Worm (Caenorhabditis elegans): ENCODE measurements around the gene T06D4.6.

T06D4.6 gene

ce11 chrII:3343714-3344113, 43.7 kb downstream of the T06D4.6 start, which contains the start of gene F14D2.15:
Gene F14D2.15 (minus strand): TSS chrII:3343814.
- no peak for TF ChIP-seq tbx-37 (GFP tag; conservative IDR thresholded peaks at IDR 0.05)
- TF ChIP-seq aly-1 (tag; optimal IDR thresholded peaks at IDR 0.05): no peak
- no peak for TF ChIP-seq ets-7 (tag; optimal IDR thresholded peaks at IDR 0.05)
- no peak for TF ChIP-seq tra-4 (tag; optimal IDR thresholded peaks at IDR 0.05)
- TF ChIP-seq ama-1 (optimal IDR thresholded peaks at IDR 0.05): no peak
- TF ChIP-seq sea-1 (GFP tag; conservative IDR thresholded peaks at IDR 0.05): no peak
- no peak for TF ChIP-seq hnd-1 (tag; optimal IDR thresholded peaks at IDR 0.05)
- no peak for TF ChIP-seq scrt-1 (GFP tag; IDR thresholded peaks at IDR 0.05)

ce11 chrII:3341989-3342388, 45.4 kb downstream of the T06D4.6 start, which contains the start of gene F14D2.11:
Gene F14D2.11 (minus strand): TSS chrII:3342089.
- TF ChIP-seq ceh-13 (GFP tag; optimal IDR thresholded peaks at IDR 0.05) (no peak), tra-4 (tag; optimal IDR thresholded peaks at IDR 0.05) (no peak), scrt-1 (GFP tag; IDR thresholded peaks at IDR 0.05) (no peak), ceh-36 (tag; optimal IDR thresholded peaks at IDR 0.05) (no peak)

ce11 chrII:3340818-3341217, 46.6 kb downstream of the T06D4.6 start:
- TF ChIP-seq sea-1 (GFP tag; conservative IDR thresholded peaks at IDR 0.05) (no peak), ama-1 (optimal IDR thresholded peaks at IDR 0.05) (no peak), ceh-13 (GFP tag; optimal IDR thresholded peaks at IDR 0.05) (no peak), hmg-4 (GFP tag; optimal IDR thresholded peaks at IDR 0.05) (no peak), tbx-11 (GFP tag; IDR thresholded peaks at IDR 0.05) (no peak), scrt-1 (GFP tag; IDR thresholded peaks at IDR 0.05) (no peak), aly-1 (tag; optimal IDR thresholded peaks at IDR 0.05) (no peak)

ce11 chrII:3340251-3340650, 47.2 kb downstream of the T06D4.6 start, which contains the start of gene F14D2.5:
Gene F14D2.5 (plus strand): TSS chrII:3340551.
- TF ChIP-seq ceh-13 (GFP tag; optimal IDR thresholded peaks at IDR 0.05) (no peak), pes-1 (GFP tag; IDR thresholded peaks at IDR 0.05) (no peak), aly-1 (tag; optimal IDR thresholded peaks at IDR 0.05) (no peak), hmg-4 (GFP tag; optimal IDR thresholded peaks at IDR 0.05) (no peak), ets-7 (tag; optimal IDR thresholded peaks at IDR 0.05) (no peak), sea-1 (GFP tag; conservative IDR thresholded peaks at IDR 0.05) (no peak), ceh-36 (tag; optimal IDR thresholded peaks at IDR 0.05) (no peak), F13C5.2 (tag; optimal IDR thresholded peaks at IDR 0.05) (no peak), tbx-11 (GFP tag; IDR thresholded peaks at IDR 0.05) (no peak), tra-4 (tag; optimal IDR thresholded peaks at IDR 0.05) (no peak), scrt-1 (GFP tag; IDR thresholded peaks at IDR 0.05) (no peak)

- no peak for TF ChIP-seq scrt-1 (GFP tag; IDR thresholded peaks at IDR 0.05)
- TF ChIP-seq sea-1 (GFP tag; conservative IDR thresholded peaks at IDR 0.05): no peak
- TF ChIP-seq F13C5.2 (tag; optimal IDR thresholded peaks at IDR 0.05): no peak
- TF ChIP-seq hmg-4 (GFP tag; optimal IDR thresholded peaks at IDR 0.05): no peak
- no peak for TF ChIP-seq B0310.2 (tag; optimal IDR thresholded peaks at IDR 0.05)
- no peak for TF ChIP-seq aly-1 (tag; optimal IDR thresholded peaks at IDR 0.05)
- no peak for TF ChIP-seq ceh-36 (tag; optimal IDR thresholded peaks at IDR 0.05)
- TF ChIP-seq tra-4 (tag; optimal IDR thresholded peaks at IDR 0.05): no peak
- no peak for TF ChIP-seq tbx-11 (GFP tag; IDR thresholded peaks at IDR 0.05)
- no peak for TF ChIP-seq flt-1 (GFP tag; IDR thresholded peaks at IDR 0.05)
- no peak for TF ChIP-seq hmbx-1 (tag; optimal IDR thresholded peaks at IDR 0.05)
- no peak for TF ChIP-seq hnd-1 (tag; optimal IDR thresholded peaks at IDR 0.05)
- no peak for TF ChIP-seq tbx-37 (GFP tag; conservative IDR thresholded peaks at IDR 0.05)
- no peak for TF ChIP-seq ets-7 (tag; optimal IDR thresholded peaks at IDR 0.05)
Measured at ce11 chrII:3338556-3338955, 48.8 kb downstream of the T06D4.6 start, which contains the start of gene F14D2.7. Gene F14D2.7 (minus strand): TSS chrII:3338656.
